Worm (Caenorhabditis elegans) whole organism, L4/young adult: ENCODE results near the gene C25A6.1.

Experiments
- dao-5 ChIP-seq: sonication (generic microtip); optimal IDR thresholded peaks from 2 replicates; lab custom pipeline; 2016; ENCODE audit warnings: missing genotype, missing genetic modification characterization, moderate library complexity, missing compliant biosample characterization
- him-1 ChIP-seq: sonication (generic microtip); optimal IDR thresholded peaks from 2 replicates; lab custom pipeline; 2016; ENCODE audit warnings: missing genotype, missing genetic modification reagents, missing genetic modification characterization, missing compliant biosample characterization

- TF ChIP-seq dao-5 (tag; lab: Kevin White, UChicago) (no peak), him-1 (no peak)
These were observed 37.5 kb downstream of the C25A6.1 start, which contains the start of gene F08F3.1 for ce11 chrV:5445839-5446238.
